Fruit fly (Drosophila melanogaster) whole organism, embryonic: ENCODE measurements around the gene CG43338.

Experiments
- CG10654 ChIP-seq: fragments of 200-800 bp; sonication (Bioruptor generic); optimal IDR thresholded peaks from 2 replicates; lab custom pipeline; 2016; ENCODE audit warnings: missing biosample characterization, missing genetic modification characterization
- CG11560 ChIP-seq: fragments of 200-800 bp; sonication (Bioruptor generic); IDR thresholded peaks from 3 replicates; pipeline ENCODE4 v1.3.6; 2022; ENCODE audit warnings: missing biosample characterization, missing genetic modification characterization
- CG11723 ChIP-seq: fragments of 200-800 bp; sonication (Bioruptor generic); optimal IDR thresholded peaks from 2 replicates; lab custom pipeline; 2017; ENCODE audit warnings: missing biosample characterization, mild to moderate bottlenecking, missing genetic modification characterization
- CG12155 ChIP-seq: fragments of 200-800 bp; sonication (Bioruptor generic); optimal IDR thresholded peaks from 3 replicates; lab custom pipeline; 2016; ENCODE audit warnings: missing biosample characterization, missing genetic modification characterization
- CG12219 ChIP-seq: fragments of 200-800 bp; sonication (Bioruptor generic); optimal IDR thresholded peaks from 3 replicates; lab custom pipeline; 2018; ENCODE audit warnings: missing biosample characterization, mild to moderate bottlenecking, missing genetic modification characterization
- CG14014 ChIP-seq: fragments of 200-800 bp; sonication (Bioruptor generic); IDR thresholded peaks from 2 replicates; pipeline ENCODE4 v1.3.6; 2022; ENCODE audit warnings: missing biosample characterization, missing genetic modification characterization
- CG14050 ChIP-seq: fragments of 200-800 bp; sonication (Bioruptor generic); IDR thresholded peaks from 3 replicates; pipeline ENCODE4 v1.3.6; 2022; ENCODE audit warnings: missing biosample characterization, missing genetic modification characterization
- CG15696 ChIP-seq: fragments of 200-800 bp; sonication (Bioruptor generic); optimal IDR thresholded peaks from 2 replicates; lab custom pipeline; 2019; ENCODE audit warnings: missing biosample characterization, mild to moderate bottlenecking, missing genetic modification characterization, moderate library complexity
- CG1602 ChIP-seq: fragments of 200-800 bp; sonication (Bioruptor generic); optimal IDR thresholded peaks from 3 replicates; lab custom pipeline; 2016; ENCODE audit warnings: missing biosample characterization, missing genetic modification characterization
- CG17359 ChIP-seq: fragments of 200-800 bp; sonication (Bioruptor generic); optimal IDR thresholded peaks from 3 replicates; lab custom pipeline; 2018; ENCODE audit warnings: missing biosample characterization, mild to moderate bottlenecking, missing genetic modification characterization, moderate library complexity
- CG1832 ChIP-seq: fragments of 200-800 bp; sonication (Bioruptor generic); optimal IDR thresholded peaks from 2 replicates; lab custom pipeline; 2017; ENCODE audit warnings: missing biosample characterization, mild to moderate bottlenecking, missing genetic modification characterization, inconsistent platforms
- CG18476 ChIP-seq: fragments of 200-800 bp; sonication (Bioruptor generic); optimal IDR thresholded peaks from 2 replicates; lab custom pipeline; 2016; ENCODE audit warnings: missing biosample characterization, mild to moderate bottlenecking, missing genetic modification characterization
- CG18764 ChIP-seq: fragments of 200-800 bp; sonication (Bioruptor generic); optimal IDR thresholded peaks from 3 replicates; lab custom pipeline; 2016; ENCODE audit warnings: missing biosample characterization, missing genetic modification characterization
- CG2889 ChIP-seq: fragments of 200-800 bp; sonication (Bioruptor generic); IDR thresholded peaks from 3 replicates; pipeline ENCODE4 v1.3.6; 2022; ENCODE audit warnings: missing biosample characterization, missing genetic modification characterization
- CG31224 ChIP-seq: fragments of 200-800 bp; sonication (Bioruptor generic); IDR thresholded peaks from 2 replicates; pipeline ENCODE4 v1.3.6; 2022; ENCODE audit warnings: missing biosample characterization, missing genetic modification characterization
- CG34422 ChIP-seq: fragments of 200-800 bp; sonication (Bioruptor generic); IDR thresholded peaks from 3 replicates; pipeline ENCODE4 v1.3.6; 2022; ENCODE audit warnings: missing biosample characterization, missing genetic modification characterization
- CG3726 ChIP-seq: fragments of 200-800 bp; sonication (Bioruptor generic); IDR thresholded peaks from 3 replicates; pipeline ENCODE4, ENCODE4 v1.3.6; 2022; ENCODE audit warnings: missing biosample characterization, missing genetic modification characterization
- CG3838 ChIP-seq: fragments of 200-800 bp; sonication (Bioruptor generic); optimal IDR thresholded peaks from 3 replicates; lab custom pipeline; 2016; ENCODE audit warnings: missing biosample characterization, missing genetic modification characterization
- CG7745 ChIP-seq: fragments of 200-800 bp; sonication (Bioruptor generic); optimal IDR thresholded peaks from 2 replicates; lab custom pipeline; 2018; ENCODE audit warnings: missing biosample characterization, mild to moderate bottlenecking, missing genetic modification characterization, moderate library complexity
- CG8281 ChIP-seq: fragments of 200-800 bp; sonication (Bioruptor generic); optimal IDR thresholded peaks from 2 replicates; lab custom pipeline; 2018; ENCODE audit warnings: missing biosample characterization, mild to moderate bottlenecking, missing genetic modification characterization, moderate library complexity
- CG8359 ChIP-seq: fragments of 200-800 bp; sonication (Bioruptor generic); optimal IDR thresholded peaks from 2 replicates; lab custom pipeline; 2017; ENCODE audit warnings: missing biosample characterization, mild to moderate bottlenecking, missing genetic modification characterization, borderline replicate concordance
- Dip3 ChIP-seq: fragments of 200-800 bp; sonication (Bioruptor generic); optimal IDR thresholded peaks from 3 replicates; lab custom pipeline; 2016; ENCODE audit warnings: missing biosample characterization, missing genetic modification characterization
- Drgx ChIP-seq: fragments of 200-800 bp; sonication (Bioruptor generic); IDR thresholded peaks from 2 replicates; pipeline ENCODE4 v1.3.6; 2022; ENCODE audit warnings: missing biosample characterization, missing genetic modification characterization
- Elba2 ChIP-seq: fragments of 200-800 bp; sonication (Bioruptor generic); optimal IDR thresholded peaks from 3 replicates; lab custom pipeline; 2016; ENCODE audit warnings: missing biosample characterization, missing genetic modification characterization
- Ets65A ChIP-seq: fragments of 200-800 bp; sonication (Bioruptor generic); peaks from one replicate; lab custom pipeline; 2016; ENCODE audit warnings: missing biosample characterization, missing genetic modification characterization
- Fer2 ChIP-seq: fragments of 200-800 bp; sonication (Bioruptor generic); optimal IDR thresholded peaks from 2 replicates; lab custom pipeline; 2018; ENCODE audit warnings: missing biosample characterization, mild to moderate bottlenecking, missing genetic modification characterization, moderate library complexity
- H2.0 ChIP-seq: fragments of 200-800 bp; sonication (Bioruptor generic); IDR thresholded peaks from 2 replicates; pipeline ENCODE4 v1.3.6; 2022; ENCODE audit warnings: missing biosample characterization, missing genetic modification characterization
- Hr39 ChIP-seq: fragments of >200 bp; optimal IDR thresholded peaks from 2 replicates; lab custom pipeline; 2017
- NC2α ChIP-seq: fragments of 200-800 bp; sonication (Bioruptor generic); optimal IDR thresholded peaks from 2 replicates; lab custom pipeline; 2016; ENCODE audit warnings: missing biosample characterization, missing genetic modification characterization
- NC2β ChIP-seq: fragments of 200-800 bp; sonication (Bioruptor generic); optimal IDR thresholded peaks from 2 replicates; lab custom pipeline; 2016; ENCODE audit warnings: missing biosample characterization, missing genetic modification characterization
- NFAT ChIP-seq: fragments of 200-800 bp; sonication (Bioruptor generic); IDR thresholded peaks from 2 replicates; pipeline ENCODE4 v1.3.6; 2022; ENCODE audit warnings: missing biosample characterization, missing genetic modification characterization
- Ravus ChIP-seq: fragments of 200-800 bp; sonication (Bioruptor generic); IDR thresholded peaks from 2 replicates; pipeline ENCODE4 v1.3.6; 2022; ENCODE audit warnings: missing biosample characterization, missing genetic modification characterization
- Side ChIP-seq: fragments of 200-800 bp; sonication (Bioruptor generic); optimal IDR thresholded peaks from 2 replicates; lab custom pipeline; 2016; ENCODE audit warnings: missing biosample characterization, missing genetic modification characterization
- Sry-β ChIP-seq: fragments of 200-800 bp; sonication (Bioruptor generic); optimal IDR thresholded peaks from 2 replicates; lab custom pipeline; 2018; ENCODE audit warnings: missing biosample characterization, mild to moderate bottlenecking, missing genetic modification characterization, moderate library complexity
- abd-A ChIP-seq: fragments of 200-800 bp; sonication (Bioruptor generic); optimal IDR thresholded peaks from 3 replicates; lab custom pipeline; 2019; ENCODE audit warnings: missing biosample characterization, mild to moderate bottlenecking, missing genetic modification characterization, moderate library complexity
- crc ChIP-seq: fragments of 200-800 bp; sonication (Bioruptor generic); optimal IDR thresholded peaks from 2 replicates; lab custom pipeline; 2016; ENCODE audit warnings: missing biosample characterization, missing genetic modification characterization
- ftz-f1 ChIP-seq: fragments of 200-800 bp; sonication (Bioruptor generic); optimal IDR thresholded peaks from 2 replicates; lab custom pipeline; 2016; ENCODE audit warnings: missing biosample characterization, missing genetic modification characterization
- grn ChIP-seq: fragments of 200-800 bp; sonication (Bioruptor generic); optimal IDR thresholded peaks from 3 replicates; lab custom pipeline; 2017; ENCODE audit warnings: missing biosample characterization, missing genetic modification characterization
- insv ChIP-seq, 2 experiments: fragments of 200-800 bp; sonication (Bioruptor generic); optimal IDR thresholded peaks; 3 replicates each; lab custom pipeline; 2016 to 2018; ENCODE audit warnings: missing biosample characterization in 2 of 2, missing genetic modification characterization in 2 of 2
- knrl ChIP-seq: fragments of 200-800 bp; sonication (Bioruptor generic); IDR thresholded peaks from 3 replicates; pipeline ENCODE4 v1.3.6; 2022; ENCODE audit warnings: missing biosample characterization, missing genetic modification characterization; ENCODE audit not compliant: partially characterized antibody
- lab ChIP-seq: fragments of 200-800 bp; sonication (Bioruptor generic); optimal IDR thresholded peaks from 3 replicates; lab custom pipeline; 2017; ENCODE audit warnings: missing biosample characterization, missing genetic modification characterization, mild to moderate bottlenecking, moderate library complexity, missing genetic modification reagents
- p53 ChIP-seq: fragments of 200-800 bp; sonication (Bioruptor generic); optimal IDR thresholded peaks from 2 replicates; lab custom pipeline; 2016; ENCODE audit warnings: missing biosample characterization, missing genetic modification characterization
- phol ChIP-seq: fragments of 200-800 bp; sonication (Bioruptor generic); optimal IDR thresholded peaks from 3 replicates; lab custom pipeline; 2018; ENCODE audit warnings: missing biosample characterization, mild to moderate bottlenecking, missing genetic modification characterization, moderate library complexity
- pzg ChIP-seq: fragments of 200-800 bp; sonication (Bioruptor generic); optimal IDR thresholded peaks from 3 replicates; lab custom pipeline; 2018; ENCODE audit warnings: missing biosample characterization, mild to moderate bottlenecking, missing genetic modification characterization, moderate library complexity
- repo ChIP-seq: fragments of 200-800 bp; sonication (Bioruptor generic); optimal IDR thresholded peaks from 2 replicates; lab custom pipeline; 2016; ENCODE audit warnings: missing biosample characterization, missing genetic modification characterization
- run ChIP-seq: fragments of 200-800 bp; sonication (Bioruptor generic); optimal IDR thresholded peaks from 3 replicates; lab custom pipeline; 2018; ENCODE audit warnings: missing biosample characterization, mild to moderate bottlenecking, missing genetic modification characterization
- scrt ChIP-seq: fragments of 200-800 bp; sonication (Bioruptor generic); optimal IDR thresholded peaks from 2 replicates; lab custom pipeline; 2018; ENCODE audit warnings: missing biosample characterization, mild to moderate bottlenecking, missing genetic modification characterization, moderate library complexity
- tap ChIP-seq: fragments of 200-800 bp; optimal IDR thresholded peaks from 3 replicates; lab custom pipeline; 2019; ENCODE audit warnings: missing biosample characterization, mild to moderate bottlenecking, missing genetic modification characterization, moderate library complexity
- trh ChIP-seq: fragments of 200-800 bp; sonication (Bioruptor generic); optimal IDR thresholded peaks from 2 replicates; lab custom pipeline; 2016; ENCODE audit warnings: missing biosample characterization, missing genetic modification characterization
- ttk ChIP-seq: fragments of 200-800 bp; sonication (Bioruptor generic); IDR thresholded peaks from 2 replicates; pipeline ENCODE4 v2.1.2; 2022; ENCODE audit warnings: missing biosample characterization, missing genetic modification characterization
- wek ChIP-seq: fragments of 200-800 bp; sonication (Bioruptor generic); optimal IDR thresholded peaks from 3 replicates; lab custom pipeline; 2018; ENCODE audit warnings: missing biosample characterization, mild to moderate bottlenecking, missing genetic modification characterization, moderate library complexity
- wor ChIP-seq: fragments of 200-800 bp; sonication (Bioruptor generic); IDR thresholded peaks from 2 replicates; pipeline ENCODE4 v1.3.6; 2022; ENCODE audit warnings: missing biosample characterization, missing genetic modification characterization

Gene CG43338

DNA sequence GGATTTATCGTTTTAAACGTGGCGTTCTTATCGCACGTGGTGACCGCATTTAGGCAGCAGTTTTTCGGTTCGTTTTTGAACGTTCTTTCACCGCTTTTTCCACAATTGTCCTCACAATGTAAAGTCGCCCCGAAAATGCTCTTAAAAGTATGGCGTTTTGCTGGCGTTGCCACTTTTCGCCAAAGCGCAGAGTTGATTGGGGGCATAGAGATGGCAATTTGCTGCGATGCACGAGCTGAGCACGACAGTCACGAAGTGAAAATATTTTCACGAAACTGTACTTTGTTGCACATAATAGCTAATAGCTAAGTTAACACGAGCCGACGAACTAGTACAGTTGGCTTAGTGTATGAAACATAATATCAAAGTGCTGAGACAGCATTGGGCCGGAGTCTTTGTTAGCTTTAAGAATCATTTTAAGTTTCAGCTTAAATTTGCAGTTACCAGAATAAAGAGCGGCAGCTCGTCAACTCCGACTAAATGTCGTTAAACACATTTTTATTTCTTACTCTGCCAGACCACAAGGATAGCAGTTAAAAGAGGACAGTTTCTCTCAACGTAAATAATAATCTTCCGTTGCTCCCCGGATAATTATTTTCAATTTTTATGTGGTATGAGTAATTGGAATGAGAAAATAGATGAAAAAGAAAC lies 17.7 kb upstream of the CG43338 start, which contains the start of gene msl-1 (continued):
- TF ChIP-seq insv (GFP tag; optimal IDR thresholded peaks at IDR 0.05; lab: Kevin White, UChicago) (no peak), trh (GFP tag; lab: Kevin White, UChicago) (no peak), pzg (peak; percentile 81), tap (tag; lab: Kevin White, UChicago) (no peak), CG10654 (GFP tag; lab: Kevin White, UChicago) (no peak), CG31224 (GFP tag; lab: Robert Waterston, UW) (no peak), CG2889 (no peak), grn (GFP tag; lab: Kevin White, UChicago) (no peak), NC2β (GFP tag; lab: Kevin White, UChicago) (peak; percentile 49), CG14050 (GFP tag; lab: Robert Waterston, UW) (no peak), CG3838 (GFP tag; lab: Kevin White, UChicago) (no peak), H2.0 (GFP tag; lab: Robert Waterston, UW) (peak; percentile 51; the same call in 1 of the 2 replicates), CG1602 (GFP tag; lab: Kevin White, UChicago) (no peak), repo (no peak), phol (tag; lab: Kevin White, UChicago) (peak; percentile 96), Fer2 (tag; lab: Kevin White, UChicago) (no peak), NFAT (peak; percentile 70), NC2α (GFP tag; lab: Kevin White, UChicago) (no peak), CG14014 (GFP tag; lab: Robert Waterston, UW) (no peak), Elba2 (GFP tag; lab: Kevin White, UChicago) (no peak), Dip3 (GFP tag; lab: Kevin White, UChicago) (peak; percentile 5), CG7745 (tag; lab: Kevin White, UChicago) (no peak), CG8281 (tag; lab: Kevin White, UChicago) (no peak), CG12219 (GFP tag; lab: Kevin White, UChicago) (no peak), CG18476 (GFP tag; lab: Kevin White, UChicago) (no peak), CG1832 (GFP tag; lab: Kevin White, UChicago) (no peak), CG11723 (GFP tag; lab: Kevin White, UChicago) (no peak), Hr39 (no peak), crc (GFP tag; lab: Kevin White, UChicago) (no peak), Ravus (GFP tag; lab: Robert Waterston, UW) (no peak), CG3726 (no peak), scrt (GFP tag; lab: Kevin White, UChicago) (no peak), lab (GFP tag; lab: Kevin White, UChicago) (no peak), CG15696 (tag; lab: Kevin White, UChicago) (no peak), CG8359 (GFP tag; lab: Kevin White, UChicago) (no peak), CG11560 (tag; lab: Robert Waterston, UW) (no peak), run (tag; lab: Kevin White, UChicago) (no peak), Side (GFP tag; lab: Kevin White, UChicago) (peak; percentile 2), abd-A (no peak), wor (no peak), CG18764 (GFP tag; lab: Kevin White, UChicago) (no peak), ftz-f1 (GFP tag; lab: Kevin White, UChicago) (no peak), Drgx (GFP tag; lab: Robert Waterston, UW) (no peak), Sry-β (GFP tag; lab: Kevin White, UChicago) (peak; percentile 74), CG17359 (tag; lab: Kevin White, UChicago) (no peak), CG12155 (GFP tag; lab: Kevin White, UChicago) (peak; percentile 34), wek (GFP tag; lab: Kevin White, UChicago) (no peak), p53 (GFP tag; lab: Kevin White, UChicago) (no peak), CG34422 (GFP tag; lab: Robert Waterston, UW) (peak; percentile 74; the same call in 2 of the 3 replicates), knrl (GFP tag; lab: Robert Waterston, UW) (peak; percentile 95), Ets65A (peak; percentile 95), ttk (GFP tag; lab: Robert Waterston, UW) (peak; percentile 51; the same call in 1 of the 2 replicates)
